Fruit fly (Drosophila melanogaster) ovary, adult (tissue): ENCODE measurements around the gene Meics.
A peak's percentile ranks its signal among the peaks of the same experiment; 100 is the strongest.

Experiments used
- CG17801 ChIP-seq: fragments of 200-800 bp; optimal IDR thresholded peaks from 2 replicates; lab custom pipeline; 2019; ENCODE audit warnings: missing biosample characterization, mild to moderate bottlenecking, missing genetic modification characterization, moderate library complexity; ENCODE audit not compliant: partially characterized antibody

The Meics gene

DNA sequence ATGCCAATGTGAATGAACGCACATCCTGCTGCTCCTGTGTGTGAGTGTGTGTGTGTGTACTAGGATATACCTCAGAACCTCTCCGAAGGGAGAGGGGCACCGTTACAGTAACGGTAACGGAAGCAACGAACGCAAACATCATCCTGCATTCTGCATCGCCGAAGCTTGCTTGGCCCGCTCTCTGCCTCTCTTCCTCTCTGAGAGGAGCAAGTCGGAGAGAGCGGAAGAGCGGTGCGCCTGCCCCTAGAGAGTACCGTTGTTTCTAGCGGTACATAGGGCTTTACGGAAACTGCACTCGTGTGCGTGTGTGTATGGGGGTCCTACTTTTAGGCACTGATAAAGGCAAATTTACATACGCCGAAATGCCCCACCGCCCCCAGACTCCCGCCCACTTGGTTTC, 26.8 kb upstream of the Meics start:
- no peak for TF ChIP-seq CG17801 (GFP tag; lab: Kevin White, UChicago)

DNA sequence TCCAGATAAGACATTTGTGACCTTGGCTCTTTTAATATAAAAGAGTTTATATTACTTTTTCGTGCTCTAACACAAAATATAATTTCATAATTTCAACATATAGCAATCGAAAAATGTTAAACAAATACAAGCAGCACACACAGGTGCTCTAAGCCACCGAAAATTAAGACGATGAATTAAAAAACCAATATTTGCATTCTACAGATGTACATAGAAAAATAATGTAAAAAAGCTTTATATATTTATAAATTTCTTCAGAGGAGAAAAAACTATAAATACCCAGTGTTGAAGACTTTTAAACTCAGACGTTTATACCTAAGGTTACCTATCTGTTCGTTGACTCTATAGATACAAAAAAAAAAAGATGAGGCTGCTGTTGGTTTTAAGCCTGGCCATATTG, 23.1 kb upstream of the Meics start, which contains the start of gene CG9040:
Gene CG9040 (plus strand): TSS at position 301 of the 400 bp plus-strand sequence.
- no peak for TF ChIP-seq CG17801 (GFP tag; lab: Kevin White, UChicago)

DNA sequence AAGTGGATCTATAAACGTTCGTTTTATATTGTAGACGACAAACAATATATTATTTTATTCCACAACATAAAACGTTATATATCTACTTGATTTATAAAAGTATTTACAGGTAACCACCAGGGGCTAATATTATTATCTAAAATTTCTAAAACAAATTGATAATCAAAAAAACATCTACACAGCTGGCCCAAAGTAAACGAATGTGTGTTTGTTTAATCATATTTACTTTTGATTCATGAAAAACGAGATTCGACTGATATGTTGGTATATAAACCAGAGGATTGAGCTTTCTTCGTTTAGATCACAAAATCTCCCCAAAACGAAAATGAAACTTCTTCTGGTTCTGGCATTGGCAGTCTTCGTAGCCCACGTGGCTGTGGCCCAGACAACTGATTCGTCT, 21.8 kb upstream of the Meics start, which contains the start of gene CG17362:
Gene CG17362 (plus strand): TSS at position 291 of the 400 bp plus-strand sequence.
- no peak for TF ChIP-seq CG17801 (GFP tag; lab: Kevin White, UChicago)

DNA sequence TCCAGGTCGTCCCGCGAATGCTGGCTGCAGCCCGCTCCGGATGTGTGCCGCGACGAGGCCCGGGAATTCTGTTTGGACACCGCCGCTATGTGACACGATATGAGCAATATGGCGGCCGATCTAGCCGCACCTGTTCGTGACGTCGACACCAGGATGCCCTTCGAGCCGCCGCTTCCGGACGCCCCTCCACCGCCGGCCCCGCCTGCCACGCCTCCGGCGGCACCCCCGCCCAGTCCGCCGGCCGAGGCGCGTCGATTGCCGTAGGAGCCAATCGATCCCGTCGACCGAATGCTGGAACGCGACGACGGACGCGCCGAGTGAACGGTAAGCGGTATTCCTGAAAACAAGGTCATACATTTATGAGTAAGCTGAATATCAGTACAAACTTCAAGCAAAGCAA, 18.0 kb upstream of the Meics start:
- TF ChIP-seq CG17801 (GFP tag; lab: Kevin White, UChicago) = no peak

DNA sequence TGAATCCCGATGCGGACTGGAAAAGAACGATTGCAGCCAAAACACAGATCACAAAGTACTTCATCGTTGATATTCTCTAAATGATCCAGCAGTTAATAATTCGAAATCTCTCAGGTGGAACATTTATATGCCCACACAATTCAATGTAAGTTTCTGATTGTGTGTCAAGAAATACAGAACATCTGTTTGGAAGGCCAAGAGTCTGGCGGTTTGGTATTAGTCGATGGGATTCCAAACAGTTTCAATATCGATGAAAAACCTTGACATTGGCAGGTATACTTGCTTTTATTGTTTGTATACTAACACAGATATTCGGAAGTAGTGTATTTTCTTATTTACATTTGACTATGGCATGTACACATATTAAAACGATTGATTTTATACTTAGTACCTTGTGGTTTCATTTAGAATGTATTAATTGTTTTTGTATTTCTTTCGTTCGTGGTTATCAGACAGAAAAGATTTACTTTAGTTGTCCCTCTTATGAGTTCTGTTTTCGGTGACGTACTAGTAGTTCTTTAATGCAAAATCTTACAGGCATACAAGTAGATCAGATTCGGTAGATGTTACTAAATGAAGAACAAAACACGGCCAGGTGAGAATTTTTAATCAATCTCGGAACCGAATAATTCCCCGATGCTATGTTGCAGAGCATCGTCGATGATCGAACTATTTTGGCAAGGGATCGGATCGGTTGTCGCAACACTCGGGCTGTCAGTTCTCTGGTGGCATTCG, 9.0 kb upstream of the Meics start, which contains the start of the genes CG13738 and Hsc70-1:
Gene CG13738 (minus strand): TSS at position 101 of the 735 bp plus-strand sequence.
Gene Hsc70-1 (plus strand): TSS at position 685 of the 735 bp plus-strand sequence.
- no peak for TF ChIP-seq CG17801 (GFP tag; lab: Kevin White, UChicago)

DNA sequence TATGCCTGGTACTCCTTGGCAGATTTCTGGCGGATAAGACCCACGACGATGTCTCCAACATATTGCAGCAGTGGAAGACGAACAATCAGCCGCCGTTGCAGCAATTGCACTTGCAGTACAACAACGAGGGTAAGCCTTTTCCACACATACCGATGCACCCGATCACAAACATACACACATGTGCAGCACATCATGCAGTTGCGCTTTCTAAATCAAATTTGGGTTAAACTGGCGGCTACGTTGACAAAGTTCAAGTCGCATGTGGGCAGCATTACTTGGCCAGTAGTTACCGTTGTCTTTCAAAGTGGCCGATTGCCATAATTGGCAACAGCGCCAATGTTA, 971 bp upstream of the Meics start:
- no peak for TF ChIP-seq CG17801 (GFP tag; lab: Kevin White, UChicago)

DNA sequence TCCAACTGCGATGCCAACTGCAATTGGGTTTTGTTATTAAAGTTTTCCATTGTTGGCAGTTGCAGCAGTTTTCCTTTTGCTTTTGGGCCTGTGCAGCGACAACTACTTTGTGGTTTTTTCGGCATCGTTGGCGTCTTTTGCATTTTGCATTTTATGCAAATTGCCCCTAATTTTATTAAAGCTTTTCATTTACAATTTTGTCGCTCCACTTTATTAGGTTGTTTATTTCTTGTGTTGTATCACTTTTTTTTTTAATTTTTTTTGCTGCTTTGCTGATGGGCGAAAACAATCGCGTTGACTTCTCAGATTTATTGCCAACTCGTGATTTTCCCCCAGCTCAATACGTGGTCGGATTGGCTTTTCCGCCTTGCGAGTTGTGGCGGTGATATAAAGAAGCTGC, 6.7 kb downstream of the Meics start:
- TF ChIP-seq CG17801 (GFP tag; lab: Kevin White, UChicago) = no peak

DNA sequence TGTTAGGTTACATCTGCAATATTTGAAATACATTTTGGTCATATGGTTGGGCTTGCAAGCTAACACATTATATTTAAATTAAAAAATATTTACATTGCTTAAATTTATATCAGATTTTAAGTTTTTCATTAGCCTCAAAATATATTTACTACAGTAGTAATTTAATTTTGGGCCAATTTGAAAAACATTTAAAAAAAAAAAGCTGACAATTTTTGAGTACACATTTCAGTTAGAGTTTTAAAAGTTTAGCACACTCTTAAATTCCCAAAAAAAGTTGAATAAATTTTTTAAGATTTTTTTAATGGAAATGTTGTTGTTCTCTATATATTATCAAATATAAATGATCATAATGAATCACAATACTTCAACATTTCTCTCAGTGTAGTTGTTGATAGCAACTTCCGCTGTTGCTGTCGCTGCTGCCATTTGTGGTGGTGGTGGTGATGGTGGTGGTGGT, 7.3 kb downstream of the Meics start:
- TF ChIP-seq CG17801 (GFP tag; lab: Kevin White, UChicago) = no peak

DNA sequence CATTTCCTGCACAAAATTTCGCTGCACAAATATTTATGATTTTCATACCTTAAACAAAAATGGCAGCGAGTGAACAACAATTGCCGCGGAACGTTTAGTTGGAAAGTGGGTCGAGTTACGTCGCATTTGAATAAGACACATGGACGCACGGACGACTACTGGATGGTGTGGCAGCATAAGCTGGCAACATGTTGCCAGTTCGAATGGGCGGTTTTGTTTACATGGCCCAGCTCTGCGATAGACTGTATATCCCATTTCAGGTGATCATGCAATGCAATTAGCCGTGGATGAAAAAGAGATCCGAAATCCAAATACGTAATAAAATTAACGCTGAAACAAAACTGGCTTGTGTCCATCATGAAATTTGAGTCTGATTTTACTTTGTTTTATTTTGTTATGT, 7.8 kb downstream of the Meics start:
- TF ChIP-seq CG17801 (GFP tag; lab: Kevin White, UChicago) = no peak

DNA sequence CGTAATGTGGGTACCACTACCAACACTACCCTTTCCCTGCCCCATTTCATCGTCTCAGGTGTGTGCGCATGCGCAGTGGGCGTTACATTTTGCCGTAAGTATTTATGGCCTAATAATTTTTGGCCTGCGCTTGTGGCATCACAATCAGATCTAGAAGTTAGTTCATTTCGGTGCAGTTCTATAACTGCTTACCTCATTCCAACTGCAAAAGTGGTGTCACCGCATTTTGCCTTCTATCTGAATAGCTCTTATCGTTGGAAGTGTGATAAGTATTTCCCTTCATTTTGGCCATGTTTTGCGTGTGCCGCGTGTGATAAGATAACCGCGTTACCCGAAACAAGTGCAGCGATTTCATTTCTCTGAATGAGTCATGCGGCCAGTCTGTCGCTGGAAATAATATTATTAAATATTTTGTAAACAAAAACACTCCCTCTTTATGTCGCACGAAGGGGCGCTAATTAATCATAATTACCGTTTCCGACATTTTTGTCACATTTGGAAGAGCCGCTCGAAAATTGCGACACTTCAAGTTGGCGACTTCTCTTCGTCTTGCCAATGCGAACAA, 11.9 kb downstream of the Meics start:
- peak; percentile 11 for TF ChIP-seq CG17801 (GFP tag; lab: Kevin White, UChicago)

DNA sequence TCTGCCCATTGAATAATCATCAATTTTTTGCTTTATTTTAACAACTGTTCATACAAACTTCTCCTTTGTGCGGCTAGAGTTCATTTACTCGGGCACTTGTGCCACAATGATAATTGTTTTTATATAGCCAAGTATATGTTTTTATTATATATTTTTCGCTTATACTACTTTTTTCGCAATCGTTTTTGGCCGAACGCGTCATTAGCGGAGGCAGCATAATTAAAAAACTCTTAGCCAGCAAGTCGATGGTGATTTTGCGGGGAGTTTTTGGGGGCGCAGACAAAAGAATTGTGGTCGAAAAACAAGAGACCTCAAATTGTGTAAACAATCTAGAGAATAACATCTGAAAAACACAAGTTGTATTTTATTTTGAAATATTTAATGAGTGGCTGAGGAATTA, 12.9 kb downstream of the Meics start:
- no peak for TF ChIP-seq CG17801 (GFP tag; lab: Kevin White, UChicago)

DNA sequence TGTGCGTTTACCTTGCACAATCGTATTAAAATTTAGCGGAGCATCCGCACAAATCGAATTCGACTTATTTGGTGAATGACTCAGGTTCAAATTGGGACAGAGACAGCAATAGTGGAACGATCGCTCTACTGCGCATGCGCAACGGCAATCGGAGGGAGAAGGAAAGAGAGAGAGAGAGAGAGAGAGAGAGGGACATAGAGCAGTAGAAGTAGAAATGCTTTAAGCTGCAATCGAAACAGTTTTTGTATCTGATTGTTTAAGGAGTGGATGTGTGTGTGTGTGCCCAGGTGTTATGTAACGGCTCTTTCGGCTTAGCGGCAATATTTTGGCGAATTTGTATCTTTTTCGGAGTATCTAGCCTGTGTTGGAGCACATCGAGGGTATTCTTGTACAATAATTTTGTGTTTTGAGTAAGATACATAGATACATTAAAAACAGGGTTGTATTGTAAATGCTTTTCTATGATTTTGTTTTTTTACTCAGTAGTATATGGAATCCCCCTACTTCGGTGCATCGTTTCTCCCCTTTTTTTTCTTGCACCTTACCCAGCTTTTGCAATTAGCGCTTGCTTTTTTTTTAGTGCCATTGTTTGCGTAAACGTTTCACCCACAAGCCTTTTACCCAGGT, 14.9 kb downstream of the Meics start:
- TF ChIP-seq CG17801 (GFP tag; lab: Kevin White, UChicago) = no peak

DNA sequence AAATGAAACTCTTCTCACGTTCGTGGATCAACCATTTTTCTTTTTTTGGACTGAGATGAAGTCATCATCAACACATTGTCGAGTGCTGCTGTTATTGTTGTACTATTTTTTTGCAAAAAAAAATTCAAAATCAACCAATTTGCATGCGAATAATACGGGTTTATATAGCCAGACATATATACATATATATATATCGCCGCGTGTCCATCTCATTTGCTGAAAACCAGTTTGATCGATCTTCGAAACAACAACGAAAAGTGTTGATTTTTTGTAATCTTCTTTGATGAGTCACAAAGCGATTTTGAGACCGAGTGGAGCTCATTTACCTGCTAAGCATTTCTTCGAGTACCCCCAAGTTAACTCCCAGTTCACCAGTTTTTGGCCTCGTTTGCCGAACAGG, 18.5 kb downstream of the Meics start:
- TF ChIP-seq CG17801 (GFP tag; lab: Kevin White, UChicago) = peak; percentile 2

DNA sequence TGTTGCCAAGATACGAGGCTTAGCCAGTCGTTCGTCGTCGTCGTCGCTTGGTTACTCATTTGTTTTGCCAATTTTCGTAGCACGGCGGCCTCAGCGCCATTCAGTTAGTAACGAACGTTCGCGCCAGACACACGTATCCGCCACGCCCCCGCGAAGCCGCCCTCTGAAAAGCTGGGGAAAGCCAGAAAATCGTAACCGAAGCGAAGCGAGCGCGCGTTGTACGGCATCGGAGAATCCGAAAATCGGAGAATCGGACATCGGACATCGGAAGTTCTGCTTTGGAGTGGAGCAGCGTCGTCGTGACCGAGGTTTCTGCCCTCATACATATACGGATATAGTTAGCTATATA, 25.4 kb downstream of the Meics start, which contains the start of gene CG32137:
Gene CG32137 (plus strand): TSS at position 100 of the 349 bp plus-strand sequence.
- no peak for TF ChIP-seq CG17801 (GFP tag; lab: Kevin White, UChicago)

DNA sequence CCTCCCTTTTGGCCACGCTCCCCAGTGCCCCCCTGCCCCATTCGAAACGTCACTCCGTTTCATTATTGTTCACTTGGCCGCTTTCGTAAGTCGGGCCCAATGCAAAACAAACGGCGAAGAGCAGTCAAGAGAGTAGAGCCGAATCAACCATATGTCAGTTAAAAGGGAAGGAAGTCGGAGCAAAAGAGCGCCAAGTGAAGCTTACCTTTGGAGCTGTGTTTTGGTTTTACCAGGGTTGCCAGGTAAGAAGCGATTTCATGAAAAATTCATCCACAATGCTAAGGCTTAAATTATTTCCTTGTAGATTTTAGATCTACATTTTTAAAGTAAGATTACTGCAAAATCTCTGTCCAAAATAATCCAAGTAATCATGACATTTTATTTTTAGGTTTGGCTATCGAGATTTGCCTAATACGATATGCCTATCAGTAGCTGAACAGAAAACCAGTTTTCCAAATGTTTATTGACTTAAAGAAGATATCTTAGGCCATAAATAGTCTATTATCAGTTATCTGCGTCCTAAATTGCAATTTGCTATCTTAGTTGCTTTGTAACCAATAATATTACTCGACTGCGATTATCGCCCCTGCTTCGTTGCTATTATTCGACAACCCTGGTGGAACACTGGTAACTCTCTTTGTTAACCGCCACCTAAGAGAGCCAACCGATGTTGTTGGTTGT, 25.9 kb downstream of the Meics start:
- TF ChIP-seq CG17801 (GFP tag; lab: Kevin White, UChicago) = peak; percentile 86
